Worm (Caenorhabditis elegans): ENCODE results near the gene R11F4.2.
A peak's percentile ranks its signal among the peaks of the same experiment; 100 is the strongest.

Gene R11F4.2

ce11 chrII:4122899-4123298 lies 40.0 kb downstream of the R11F4.2 start:
- TF ChIP-seq elt-2 (tag; optimal IDR thresholded peaks at IDR 0.05) = no peak
- TF ChIP-seq nhr-77 (tag; optimal IDR thresholded peaks at IDR 0.05) = no peak
- TF ChIP-seq sptf-1 (tag; optimal IDR thresholded peaks at IDR 0.05) = no peak
- no peak for TF ChIP-seq elt-3 (tag; optimal IDR thresholded peaks at IDR 0.05)
- TF ChIP-seq mep-1 (tag; optimal IDR thresholded peaks at IDR 0.05) = no peak
- no peak for TF ChIP-seq ces-1 (GFP tag; optimal IDR thresholded peaks at IDR 0.05)
- TF ChIP-seq jun-1 (tag; optimal IDR thresholded peaks at IDR 0.05) = no peak
- TF ChIP-seq hlh-4 (tag; optimal IDR thresholded peaks at IDR 0.05) = no peak
- no peak for TF ChIP-seq nhr-76 (tag; optimal IDR thresholded peaks at IDR 0.05)
- TF ChIP-seq fkh-4 (tag; optimal IDR thresholded peaks at IDR 0.05; ENCODE audit: borderline replicate concordance) = no peak

ce11 chrII:4125239-4125638 lies 42.4 kb downstream of the R11F4.2 start:
- TF ChIP-seq nhr-71 (tag; optimal IDR thresholded peaks at IDR 0.05) (no peak), isw-1 (GFP tag; IDR thresholded peaks at IDR 0.05) (no peak), lsy-2 (tag; optimal IDR thresholded peaks at IDR 0.05) (no peak), fkh-4 (tag; optimal IDR thresholded peaks at IDR 0.05; ENCODE audit: borderline replicate concordance) (no peak), elt-2 (tag; optimal IDR thresholded peaks at IDR 0.05) (no peak)

ce11 chrII:4129450-4129849 lies 46.6 kb downstream of the R11F4.2 start:
- no peak for TF ChIP-seq unc-62 (GFP tag; optimal IDR thresholded peaks at IDR 0.05)

- TF ChIP-seq unc-86 (tag; optimal IDR thresholded peaks at IDR 0.05) (peak; percentile 29), lin-14 (GFP tag; optimal IDR thresholded peaks at IDR 0.05) (peak; percentile 28)
Observed at ce11 chrII:4130074-4130663, 47.3 kb downstream of the R11F4.2 start.

- TF ChIP-seq alr-1 (tag; optimal IDR thresholded peaks at IDR 0.05; ENCODE audit: borderline replicate concordance) (no peak), ztf-4 (tag; optimal IDR thresholded peaks at IDR 0.05) (no peak), lin-13 (GFP tag; optimal IDR thresholded peaks at IDR 0.05) (no peak), mep-1 (tag; optimal IDR thresholded peaks at IDR 0.05) (no peak), nhr-28 (tag; optimal IDR thresholded peaks at IDR 0.05) (no peak), swsn-7 (tag; optimal IDR thresholded peaks at IDR 0.05) (no peak), nhr-11 (tag; optimal IDR thresholded peaks at IDR 0.05) (no peak), hlh-4 (tag; optimal IDR thresholded peaks at IDR 0.05) (no peak), pqm-1 (tag; optimal IDR thresholded peaks at IDR 0.05) (no peak), lin-15B (tag; optimal IDR thresholded peaks at IDR 0.05) (no peak), egl-27 (tag; optimal IDR thresholded peaks at IDR 0.05) (no peak), aly-2 (tag; optimal IDR thresholded peaks at IDR 0.05) (no peak), grh-1 (GFP tag; IDR thresholded peaks at IDR 0.05) (no peak), nhr-47 (tag; optimal IDR thresholded peaks at IDR 0.05) (peak; percentile 4), fkh-10 (GFP tag; optimal IDR thresholded peaks at IDR 0.05) (peak; percentile 98), hlh-17 (GFP tag; optimal IDR thresholded peaks at IDR 0.05; ENCODE audit: borderline replicate concordance) (no peak), blmp-1 (tag; optimal IDR thresholded peaks at IDR 0.05) (no peak), nhr-20 (tag; optimal IDR thresholded peaks at IDR 0.05) (no peak), nhr-71 (tag; optimal IDR thresholded peaks at IDR 0.05) (peak; percentile 9), C04F5.9 (tag; optimal IDR thresholded peaks at IDR 0.05) (no peak), irx-1 (tag; optimal IDR thresholded peaks at IDR 0.05) (peak; percentile 31), unc-62 (GFP tag; optimal IDR thresholded peaks at IDR 0.05) (no peak), Y116A8C.19 (tag; optimal IDR thresholded peaks at IDR 0.05; ENCODE audit: borderline replicate concordance) (no peak), xbp-1 (tag; optimal IDR thresholded peaks at IDR 0.05) (no peak), ces-1 (GFP tag; optimal IDR thresholded peaks at IDR 0.05) (no peak), ceh-82 (tag; optimal IDR thresholded peaks at IDR 0.05) (no peak), snu-23 (GFP tag; optimal IDR thresholded peaks at IDR 0.05) (no peak), lin-14 (GFP tag; optimal IDR thresholded peaks at IDR 0.05) (peak; percentile 74), nhr-90 (tag; optimal IDR thresholded peaks at IDR 0.05; ENCODE audit: poor library complexity) (no peak), sup-37 (GFP tag; optimal IDR thresholded peaks at IDR 0.05) (no peak), nhr-237 (tag; optimal IDR thresholded peaks at IDR 0.05) (no peak), skn-1 (tag; optimal IDR thresholded peaks at IDR 0.05) (no peak), dpl-1 (GFP tag; optimal IDR thresholded peaks at IDR 0.05) (no peak), fkh-8 (tag; optimal IDR thresholded peaks at IDR 0.05) (no peak)
Observed at ce11 chrII:4133332-4133731, 50.5 kb downstream of the R11F4.2 start.

Data from whole organism, L1 larva.